Fruit fly (Drosophila melanogaster) whole organism, prepupa: ENCODE measurements around the gene goe.

Experiments used
- Blimp-1 ChIP-seq: fragments of 200-800 bp; sonication (Bioruptor generic); optimal IDR thresholded peaks from 3 replicates; lab custom pipeline; 2017; ENCODE audit warnings: missing biosample characterization, missing genetic modification characterization, mild to moderate bottlenecking, moderate library complexity, missing genetic modification reagents
- CG11762 ChIP-seq: fragments of 200-800 bp; sonication (Bioruptor generic); optimal IDR thresholded peaks from 3 replicates; lab custom pipeline; 2016; ENCODE audit warnings: missing biosample characterization, missing genetic modification characterization; ENCODE audit not compliant: insufficient read depth
- CG11902 ChIP-seq: fragments of 200-800 bp; sonication (Bioruptor generic); optimal IDR thresholded peaks from 3 replicates; lab custom pipeline; 2016; ENCODE audit warnings: missing biosample characterization, missing genetic modification characterization
- CG4318 ChIP-seq: fragments of 200-800 bp; sonication (Bioruptor generic); optimal IDR thresholded peaks from 3 replicates; lab custom pipeline; 2017; ENCODE audit warnings: missing biosample characterization, mild to moderate bottlenecking, missing genetic modification characterization
- CG6854 ChIP-seq: fragments of 200-800 bp; sonication (Bioruptor generic); optimal IDR thresholded peaks from 2 replicates; lab custom pipeline; 2017; ENCODE audit warnings: missing biosample characterization, mild to moderate bottlenecking, missing genetic modification characterization
- Hr39 ChIP-seq: fragments of 200-800 bp; sonication (Bioruptor generic); optimal IDR thresholded peaks from 2 replicates; lab custom pipeline; 2016; ENCODE audit warnings: missing biosample characterization, missing genetic modification characterization
- lz ChIP-seq: fragments of 200-800 bp; sonication (Bioruptor generic); optimal IDR thresholded peaks from 3 replicates; lab custom pipeline; 2016; ENCODE audit warnings: missing biosample characterization, missing genetic modification characterization
- spab ChIP-seq: fragments of 200-800 bp; sonication (Bioruptor generic); optimal IDR thresholded peaks from 2 replicates; lab custom pipeline; 2017; ENCODE audit warnings: missing biosample characterization, mild to moderate bottlenecking, missing genetic modification characterization, missing genetic modification reagents

DNA sequence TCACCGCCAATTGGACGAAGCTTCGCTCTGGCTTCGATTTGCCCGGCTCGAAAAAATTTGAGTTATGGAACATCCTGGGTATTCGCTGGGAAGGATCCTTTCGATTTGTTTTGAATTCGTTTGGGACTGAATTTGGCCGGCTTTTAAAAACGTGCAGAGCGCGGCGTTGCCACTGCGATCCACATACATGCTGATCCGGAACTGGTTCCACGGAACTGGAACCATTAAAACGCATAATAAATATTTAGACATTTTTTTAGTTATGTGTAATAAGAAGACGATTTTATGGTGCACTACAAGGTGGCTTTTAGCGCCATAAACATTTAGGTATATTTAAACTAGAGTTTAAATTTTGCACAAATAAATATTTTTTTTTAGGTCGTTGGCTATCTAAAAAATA lies 39.3 kb upstream of the goe start, which contains the start of gene Rrp45:
- no peak for TF ChIP-seq CG6854 (GFP tag; lab: Kevin White, UChicago)
- TF ChIP-seq Hr39 = no peak
- TF ChIP-seq CG4318 = no peak
- TF ChIP-seq lz (GFP tag; lab: Kevin White, UChicago) = no peak
- no peak for TF ChIP-seq spab (GFP tag; lab: Kevin White, UChicago)
- TF ChIP-seq Blimp-1 (GFP tag; lab: Kevin White, UChicago) = no peak
- TF ChIP-seq CG11902 (GFP tag; lab: Kevin White, UChicago) = no peak
- TF ChIP-seq CG11762 (GFP tag; lab: Kevin White, UChicago) = no peak
